ENCODE assay signal across 3 worm cellular contexts in genomic region chrIV:961862-962261, ce11.
TF ChIP-seq lines count a peak whose summit lies in the region.

No protein-coding gene starts in this region.

TF ChIP-seq in whole organism, L3 larva, 47 proteins besides CTCF, POLR2A, EP300 and RAD21:
- no peak for TF ChIP-seq fos-1 (tag; optimal IDR thresholded peaks at IDR 0.05; lab: Kevin White, UChicago)
- peak; percentile 14 for TF ChIP-seq fkh-10 (GFP tag; optimal IDR thresholded peaks at IDR 0.05; lab: Kevin White, UChicago)

TF ChIP-seq in whole organism, late embryonic, 69 proteins besides CTCF, POLR2A, EP300 and RAD21:
- TF ChIP-seq fkh-10 (GFP tag; optimal IDR thresholded peaks at IDR 0.05; lab: Kevin White, UChicago) (no peak), unc-42 (tag; optimal IDR thresholded peaks at IDR 0.05; lab: Kevin White, UChicago) (peak; percentile 81), pat-9 (tag; optimal IDR thresholded peaks at IDR 0.05; lab: Kevin White, UChicago) (no peak), ref-2 (tag; optimal IDR thresholded peaks at IDR 0.05; lab: Kevin White, UChicago) (no peak)

TF ChIP-seq in whole organism, mixed stage, embryonic, 35 proteins besides CTCF, POLR2A, EP300 and RAD21:
- no peak for TF ChIP-seq elt-1 (tag; optimal IDR thresholded peaks at IDR 0.05; lab: Kevin White, UChicago; ENCODE audit: borderline replicate concordance, insufficient read depth)
- TF ChIP-seq ces-1 (GFP tag; optimal IDR thresholded peaks at IDR 0.05; lab: Kevin White, UChicago), result peak; percentile 87

Comparison
In these comparisons a context has a peak if more than half of its experiments do, and no peak if none do; other contexts are left out.
1. Of the 9 proteins assayed by ChIP-seq in both whole organism, late embryonic and whole organism, L3 larva: peak only in whole organism, late embryonic: none; only in whole organism, L3 larva: fkh-10; in both: none; in neither: 8.